Worm (Caenorhabditis elegans) whole organism, young adult: ENCODE measurements around the gene K12H6.2.

Experiments used
- bed-2 ChIP-seq: fragments of 200-800 bp; sonication (Bioruptor generic); IDR thresholded peaks from 2 replicates; pipeline ENCODE4 v1.3.6; 2022; ENCODE audit warnings: missing genetic modification reagents, missing genetic modification characterization, missing compliant biosample characterization
- lag-1 ChIP-seq: fragments of 200-800 bp; sonication (Bioruptor generic); IDR thresholded peaks from 2 replicates; pipeline ENCODE4 v1.3.6; 2022; ENCODE audit warnings: missing genetic modification reagents, missing genetic modification characterization, missing compliant biosample characterization
- unc-62 ChIP-seq: fragments of 150-350 bp; optimal IDR thresholded peaks from 2 replicates; lab custom pipeline; 2014; ENCODE audit warnings: missing biosample characterization, missing genetic modification reagents, missing genetic modification characterization

ce11 chrII:2787031-2787512 is 28.3 kb downstream of the K12H6.2 start, which contains the start of the genes F08D12.12 and srpa-72:
- TF ChIP-seq unc-62 (GFP tag; lab: Kevin White, UChicago), result no peak
- no peak for TF ChIP-seq lag-1 (GFP tag; lab: Robert Waterston, UW)
- TF ChIP-seq bed-2 (GFP tag; lab: Robert Waterston, UW), result no peak
